Fruit fly (Drosophila melanogaster): Measurements from ENCODE around the gene neb.
A peak's percentile ranks its signal among the peaks of the same experiment; 100 is the strongest.

The neb gene

dm6 chr2L:20075234-20075803 lies at the start of gene neb, which contains the start of gene pr:
TSS of gene neb (plus strand) at chr2L:20075757.
TSS of gene pr (minus strand) at chr2L:20075458.
- TF ChIP-seq CG8478 (optimal IDR thresholded peaks at IDR 0.05) = no peak
- TF ChIP-seq CTCF (optimal IDR thresholded peaks at IDR 0.05) = no peak

dm6 chr2L:20026351-20026849 lies 49.2 kb upstream of the neb start:
- no peak for TF ChIP-seq CG8478 (optimal IDR thresholded peaks at IDR 0.05)
- TF ChIP-seq CTCF (optimal IDR thresholded peaks at IDR 0.05) = no peak

- TF ChIP-seq CTCF (optimal IDR thresholded peaks at IDR 0.05) (no peak), CG8478 (optimal IDR thresholded peaks at IDR 0.05) (no peak)
Observed at dm6 chr2L:20027382-20027919, 48.1 kb upstream of the neb start, which contains the start of gene sNPF. TSS of gene sNPF (plus strand) at chr2L:20027915.

- TF ChIP-seq CTCF (optimal IDR thresholded peaks at IDR 0.05) (no peak), CG8478 (optimal IDR thresholded peaks at IDR 0.05) (no peak)
Observed at dm6 chr2L:20051172-20051893, 24.2 kb upstream of the neb start.

- TF ChIP-seq CG8478 (optimal IDR thresholded peaks at IDR 0.05) (no peak), CTCF (optimal IDR thresholded peaks at IDR 0.05) (no peak)
Observed at dm6 chr2L:20057391-20057790, 18.2 kb upstream of the neb start.

dm6 chr2L:20061018-20061657 lies 14.4 kb upstream of the neb start, which contains the start of the genes barr and lok:
TSS of gene barr (minus strand) at chr2L:20061370.
TSS of gene lok (plus strand) at chr2L:20061422.
- no peak for TF ChIP-seq CTCF (optimal IDR thresholded peaks at IDR 0.05)
- TF ChIP-seq CG8478 (optimal IDR thresholded peaks at IDR 0.05) = no peak

- TF ChIP-seq CG8478 (optimal IDR thresholded peaks at IDR 0.05) (no peak), CTCF (optimal IDR thresholded peaks at IDR 0.05) (no peak)
Observed at dm6 chr2L:20065516-20065915, 10.0 kb upstream of the neb start, which contains the start of gene vls. TSS of gene vls (minus strand) at chr2L:20065679.

- peak; percentile 49 to 50 for TF ChIP-seq CTCF (optimal IDR thresholded peaks at IDR 0.05)
- no peak for TF ChIP-seq CG8478 (optimal IDR thresholded peaks at IDR 0.05)
Observed at dm6 chr2L:20066233-20066650, 9.3 kb upstream of the neb start, which contains the start of gene bwa. TSS of gene bwa (plus strand) at chr2L:20066391.

dm6 chr2L:20067928-20068327 lies 7.6 kb upstream of the neb start:
- TF ChIP-seq CTCF (optimal IDR thresholded peaks at IDR 0.05) (no peak), CG8478 (optimal IDR thresholded peaks at IDR 0.05) (no peak)

dm6 chr2L:20069158-20070016 lies 6.2 kb upstream of the neb start:
- TF ChIP-seq CG8478 (optimal IDR thresholded peaks at IDR 0.05) (no peak), CTCF (optimal IDR thresholded peaks at IDR 0.05) (no peak)

- TF ChIP-seq CTCF (optimal IDR thresholded peaks at IDR 0.05) = no peak
- TF ChIP-seq CG8478 (optimal IDR thresholded peaks at IDR 0.05) = no peak
Observed at dm6 chr2L:20072095-20072494, 3.5 kb upstream of the neb start, which contains the start of gene CG10730. TSS of gene CG10730 (minus strand) at chr2L:20072195.

dm6 chr2L:20074388-20074787 lies 1.2 kb upstream of the neb start:
- TF ChIP-seq CG8478 (optimal IDR thresholded peaks at IDR 0.05) (no peak), CTCF (optimal IDR thresholded peaks at IDR 0.05) (no peak)

- no peak for TF ChIP-seq CTCF (optimal IDR thresholded peaks at IDR 0.05)
- no peak for TF ChIP-seq CG8478 (optimal IDR thresholded peaks at IDR 0.05)
Observed at dm6 chr2L:20077423-20078401, 2.2 kb downstream of the neb start.

All from S2 (cell line).